Worm (Caenorhabditis elegans) whole organism, mixed stage, embryonic: ENCODE results near the gene T26H5.10.

Experiments
- ceh-83 ChIP-seq: fragments of 200-800 bp; sonication (Bioruptor generic); optimal IDR thresholded peaks from 2 replicates; lab custom pipeline; 2018; ENCODE audit warnings: mild to moderate bottlenecking, missing genetic modification characterization, missing compliant biosample characterization
- ces-1 ChIP-seq: fragments of 150-350 bp; optimal IDR thresholded peaks from 2 replicates; lab custom pipeline; 2014; ENCODE audit warnings: missing biosample characterization, missing genetic modification reagents, missing genetic modification characterization
- elt-1 ChIP-seq: sonication (generic microtip); optimal IDR thresholded peaks from 2 replicates; lab custom pipeline; 2017; ENCODE audit warnings: missing genetic modification characterization, mild to moderate bottlenecking, missing compliant biosample characterization, antibody characterized with exemption, moderate library complexity, borderline replicate concordance; ENCODE audit not compliant: insufficient read depth
- elt-3 ChIP-seq: fragments of 150-350 bp; optimal IDR thresholded peaks from 2 replicates; lab custom pipeline; 2014; ENCODE audit warnings: missing biosample characterization, missing genetic modification characterization
- ham-2 ChIP-seq: fragments of 200-800 bp; sonication (Bioruptor generic); optimal IDR thresholded peaks from 2 replicates; lab custom pipeline; 2018; ENCODE audit warnings: mild to moderate bottlenecking, missing genetic modification characterization, missing compliant biosample characterization
- hlh-1 ChIP-seq: fragments of 150-350 bp; optimal IDR thresholded peaks from 2 replicates; lab custom pipeline; 2014; ENCODE audit warnings: missing biosample characterization, missing genetic modification reagents, missing genetic modification characterization
- nhr-12 ChIP-seq: fragments of 150-350 bp; optimal IDR thresholded peaks from 2 replicates; lab custom pipeline; 2014; ENCODE audit warnings: missing biosample characterization, missing genetic modification characterization
- nhr-2 ChIP-seq: fragments of 150-350 bp; optimal IDR thresholded peaks from 2 replicates; lab custom pipeline; 2014; ENCODE audit warnings: missing biosample characterization, missing genetic modification characterization
- pha-4 ChIP-seq: fragments of 150-350 bp; optimal IDR thresholded peaks from 2 replicates; lab custom pipeline; 2018; ENCODE audit warnings: missing biosample characterization, missing genetic modification reagents, missing genetic modification characterization
- snpc-4 ChIP-seq: fragments of 150-350 bp; optimal IDR thresholded peaks from 2 replicates; lab custom pipeline; 2014; ENCODE audit warnings: missing biosample characterization, missing genetic modification characterization
- sptf-1 ChIP-seq: sonication (generic microtip); optimal IDR thresholded peaks from 2 replicates; lab custom pipeline; 2017; ENCODE audit warnings: mild to moderate bottlenecking, missing genetic modification characterization, moderate library complexity, missing compliant biosample characterization
- unc-62 ChIP-seq: fragments of 150-350 bp; optimal IDR thresholded peaks from 2 replicates; lab custom pipeline; 2014; ENCODE audit warnings: missing biosample characterization, missing genetic modification reagents, missing genetic modification characterization
- zip-8 ChIP-seq: fragments of 150-350 bp; optimal IDR thresholded peaks from 2 replicates; lab custom pipeline; 2014; ENCODE audit warnings: missing biosample characterization, missing genetic modification characterization

DNA sequence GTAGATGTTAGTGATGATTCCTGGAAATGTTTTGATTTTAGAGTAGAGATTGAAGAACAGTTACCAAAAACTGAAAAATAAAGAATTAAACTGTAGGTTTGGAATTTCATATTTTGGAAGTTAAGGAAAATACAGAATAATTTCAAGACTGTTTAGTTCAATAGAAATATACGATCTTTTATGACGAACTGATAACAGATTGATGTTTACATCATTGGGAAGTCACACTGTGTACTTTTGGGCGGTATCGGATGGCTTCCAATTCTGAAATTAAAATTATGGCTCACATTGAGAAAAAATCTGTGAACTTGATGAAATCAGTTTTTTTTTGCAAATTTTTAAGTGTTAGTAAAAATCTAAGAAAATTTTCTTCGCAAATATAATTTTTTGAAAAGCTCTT is 11.2 kb downstream of the T26H5.10 start, which contains the start of gene T26H5.8:
- TF ChIP-seq elt-1 (tag; lab: Kevin White, UChicago) (no peak), hlh-1 (tag; lab: Kevin White, UChicago) (no peak), sptf-1 (tag; lab: Kevin White, UChicago) (no peak), zip-8 (tag; lab: Kevin White, UChicago) (no peak), unc-62 (GFP tag; lab: Kevin White, UChicago) (no peak), snpc-4 (no peak), elt-3 (tag; lab: Kevin White, UChicago) (no peak), pha-4 (no peak), ham-2 (GFP tag; lab: Kevin White, UChicago) (no peak), ces-1 (GFP tag; lab: Kevin White, UChicago) (no peak), nhr-2 (no peak), nhr-12 (no peak), ceh-83 (GFP tag; lab: Kevin White, UChicago) (no peak)
